Fruit fly (Drosophila melanogaster) whole organism, embryonic: ENCODE data around the gene y.
A peak's percentile ranks its signal among the peaks of the same experiment; 100 is the strongest.

Experiments
- Bgb ChIP-seq: fragments of 200-800 bp; sonication (Bioruptor generic); IDR thresholded peaks from 2 replicates; pipeline ENCODE4 v1.3.6; 2022; ENCODE audit warnings: missing biosample characterization, missing genetic modification characterization; ENCODE audit not compliant: partially characterized antibody
- CG11560 ChIP-seq: fragments of 200-800 bp; sonication (Bioruptor generic); IDR thresholded peaks from 3 replicates; pipeline ENCODE4 v1.3.6; 2022; ENCODE audit warnings: missing biosample characterization, missing genetic modification characterization
- CG12744 ChIP-seq: fragments of 200-800 bp; sonication (Bioruptor generic); optimal IDR thresholded peaks from 2 replicates; lab custom pipeline; 2016; ENCODE audit warnings: missing biosample characterization, missing genetic modification characterization
- CG17359 ChIP-seq: fragments of 200-800 bp; sonication (Bioruptor generic); optimal IDR thresholded peaks from 3 replicates; lab custom pipeline; 2018; ENCODE audit warnings: missing biosample characterization, mild to moderate bottlenecking, missing genetic modification characterization, moderate library complexity
- CG17612 ChIP-seq: fragments of 200-800 bp; sonication (Bioruptor generic); IDR thresholded peaks from 2 replicates; pipeline ENCODE4 v1.3.6; 2022; ENCODE audit warnings: missing biosample characterization, missing genetic modification characterization
- CG2875 ChIP-seq: fragments of 200-800 bp; sonication (Bioruptor generic); optimal IDR thresholded peaks from 2 replicates; lab custom pipeline; 2017; ENCODE audit warnings: missing biosample characterization, mild to moderate bottlenecking, missing genetic modification characterization, missing genetic modification reagents
- CG30020 ChIP-seq: fragments of 200-800 bp; optimal IDR thresholded peaks from 2 replicates; lab custom pipeline; 2019; ENCODE audit warnings: missing biosample characterization, mild to moderate bottlenecking, missing genetic modification characterization, moderate library complexity
- CG31224 ChIP-seq: fragments of 200-800 bp; sonication (Bioruptor generic); IDR thresholded peaks from 2 replicates; pipeline ENCODE4 v1.3.6; 2022; ENCODE audit warnings: missing biosample characterization, missing genetic modification characterization
- CG4282 ChIP-seq: fragments of 200-800 bp; sonication (Bioruptor generic); optimal IDR thresholded peaks from 2 replicates; lab custom pipeline; 2016; ENCODE audit warnings: missing biosample characterization, missing genetic modification characterization
- CG4854 ChIP-seq: fragments of 200-800 bp; sonication (Bioruptor generic); optimal IDR thresholded peaks from 2 replicates; lab custom pipeline; 2016; ENCODE audit warnings: missing biosample characterization, missing genetic modification characterization, inconsistent platforms
- CG6765 ChIP-seq: fragments of 200-800 bp; sonication (Bioruptor generic); optimal IDR thresholded peaks from 3 replicates; lab custom pipeline; 2017; ENCODE audit warnings: missing biosample characterization, mild to moderate bottlenecking, missing genetic modification characterization
- CG7271 ChIP-seq: fragments of 200-800 bp; sonication (Bioruptor generic); optimal IDR thresholded peaks from 2 replicates; lab custom pipeline; 2018; ENCODE audit warnings: missing biosample characterization, mild to moderate bottlenecking, missing genetic modification characterization, moderate library complexity
- CG8388 ChIP-seq: fragments of 200-800 bp; sonication (Bioruptor generic); optimal IDR thresholded peaks from 2 replicates; lab custom pipeline; 2019; ENCODE audit warnings: missing biosample characterization, mild to moderate bottlenecking, missing genetic modification characterization, moderate library complexity
- CHES-1-like ChIP-seq: fragments of 200-800 bp; sonication (Bioruptor generic); optimal IDR thresholded peaks from 2 replicates; lab custom pipeline; 2016; ENCODE audit warnings: missing biosample characterization, missing genetic modification characterization
- Deaf1 ChIP-seq: fragments of 200-800 bp; optimal IDR thresholded peaks from 3 replicates; lab custom pipeline; 2019; ENCODE audit warnings: missing biosample characterization, mild to moderate bottlenecking, missing genetic modification characterization, moderate library complexity
- Dref ChIP-seq: fragments of 200-800 bp; sonication (Bioruptor generic); IDR thresholded peaks from 2 replicates; pipeline ENCODE4 v1.3.6; 2022; ENCODE audit warnings: missing biosample characterization, missing genetic modification characterization
- HLH4C ChIP-seq: fragments of 200-800 bp; sonication (Bioruptor generic); IDR thresholded peaks from 3 replicates; pipeline ENCODE4 v1.3.6; 2022; ENCODE audit warnings: missing biosample characterization, missing genetic modification characterization; ENCODE audit not compliant: partially characterized antibody
- HLHmδ ChIP-seq: fragments of 200-800 bp; sonication (Bioruptor generic); optimal IDR thresholded peaks from 2 replicates; lab custom pipeline; 2018; ENCODE audit warnings: missing biosample characterization, mild to moderate bottlenecking, missing genetic modification characterization, moderate library complexity
- Hr78 ChIP-seq, 2 experiments: fragments of 200-800 bp in 1 of 2; fragments of >200 bp in 1 of 2; sonication (Bioruptor generic) in 1 of 2; optimal IDR thresholded peaks; 2 replicates each; lab custom pipeline; 2017 to 2019; ENCODE audit warnings: missing biosample characterization in 2 of 2, missing genetic modification characterization in 2 of 2, mild to moderate bottlenecking in 1 of 2, moderate library complexity in 1 of 2
- Hsf ChIP-seq: fragments of 200-800 bp; sonication (Bioruptor generic); optimal IDR thresholded peaks from 3 replicates; lab custom pipeline; 2016; ENCODE audit warnings: missing biosample characterization, missing genetic modification characterization
- MBD-R2 ChIP-seq: fragments of 200-800 bp; sonication (Bioruptor generic); IDR thresholded peaks from 2 replicates; pipeline ENCODE4 v1.3.6; 2022; ENCODE audit warnings: missing biosample characterization, missing genetic modification characterization
- Max ChIP-seq: fragments of 200-800 bp; sonication (Bioruptor generic); optimal IDR thresholded peaks from 2 replicates; lab custom pipeline; 2016; ENCODE audit warnings: missing biosample characterization, mild to moderate bottlenecking, missing genetic modification characterization
- Mes4 ChIP-seq: fragments of 200-800 bp; sonication (Bioruptor generic); optimal IDR thresholded peaks from 2 replicates; lab custom pipeline; 2016; ENCODE audit warnings: missing biosample characterization, missing genetic modification characterization
- NK7.1 ChIP-seq: fragments of 200-800 bp; sonication (Bioruptor generic); optimal IDR thresholded peaks from 3 replicates; lab custom pipeline; 2016; ENCODE audit warnings: missing biosample characterization, missing genetic modification characterization
- Ravus ChIP-seq: fragments of 200-800 bp; sonication (Bioruptor generic); IDR thresholded peaks from 2 replicates; pipeline ENCODE4 v1.3.6; 2022; ENCODE audit warnings: missing biosample characterization, missing genetic modification characterization
- Scr ChIP-seq: fragments of 200-800 bp; sonication (Bioruptor generic); IDR thresholded peaks from 2 replicates; pipeline ENCODE4 v1.3.6; 2022; ENCODE audit warnings: missing biosample characterization, missing genetic modification characterization; ENCODE audit not compliant: partially characterized antibody
- Sry-δ ChIP-seq: fragments of 200-800 bp; sonication (Bioruptor generic); optimal IDR thresholded peaks from 2 replicates; lab custom pipeline; 2016; ENCODE audit warnings: missing biosample characterization, missing genetic modification characterization
- bsh ChIP-seq, 2 experiments: fragments of 200-800 bp; sonication (Bioruptor generic); optimal IDR thresholded peaks; 2 replicates each; lab custom pipeline; 2017 to 2018; ENCODE audit warnings: mild to moderate bottlenecking in 2 of 2, missing biosample characterization in 2 of 2, missing genetic modification characterization in 2 of 2, moderate library complexity in 1 of 2
- esg ChIP-seq: fragments of 200-800 bp; sonication (Bioruptor generic); conservative IDR thresholded peaks from 2 replicates; pipeline ENCODE4 v1.3.6; 2022; ENCODE audit warnings: missing biosample characterization, missing genetic modification characterization
- exex ChIP-seq: fragments of 200-800 bp; sonication (Bioruptor generic); optimal IDR thresholded peaks from 4 replicates; lab custom pipeline; 2018; ENCODE audit warnings: missing biosample characterization, mild to moderate bottlenecking, missing genetic modification characterization, moderate library complexity
- gce ChIP-seq: fragments of 200-800 bp; sonication (Bioruptor generic); IDR thresholded peaks from 3 replicates; pipeline ENCODE4 v1.3.6; 2022; ENCODE audit warnings: missing biosample characterization, missing genetic modification characterization
- gem ChIP-seq: fragments of 200-800 bp; sonication (Bioruptor generic); optimal IDR thresholded peaks from 2 replicates; lab custom pipeline; 2019; ENCODE audit warnings: missing biosample characterization, mild to moderate bottlenecking, missing genetic modification characterization, moderate library complexity
- grau ChIP-seq: fragments of 200-800 bp; optimal IDR thresholded peaks from 3 replicates; lab custom pipeline; 2019; ENCODE audit warnings: missing biosample characterization, mild to moderate bottlenecking, missing genetic modification characterization, moderate library complexity
- kah ChIP-seq: fragments of 200-800 bp; sonication (Bioruptor generic); optimal IDR thresholded peaks from 2 replicates; lab custom pipeline; 2018; ENCODE audit warnings: missing biosample characterization, mild to moderate bottlenecking, missing genetic modification characterization
- ken ChIP-seq: fragments of 200-800 bp; sonication (Bioruptor generic); IDR thresholded peaks from 3 replicates; pipeline ENCODE4 v1.3.6; 2022; ENCODE audit warnings: missing biosample characterization, missing genetic modification characterization
- kni ChIP-seq: fragments of 200-800 bp; sonication (Bioruptor generic); optimal IDR thresholded peaks from 3 replicates; lab custom pipeline; 2017; ENCODE audit warnings: mild to moderate bottlenecking, missing biosample characterization, missing genetic modification reagents, missing genetic modification characterization
- lov ChIP-seq, 2 experiments: fragments of 200-800 bp in 1 of 2; fragments of >200 bp in 1 of 2; sonication (Bioruptor generic) in 1 of 2; IDR thresholded peaks in 1 of 2; optimal IDR thresholded peaks in 1 of 2; 2 replicates in 1 of 2; 3 replicates in 1 of 2; pipeline versions ENCODE4 v1.3.6 to Lab custom; 2017 to 2022; ENCODE audit warnings: missing biosample characterization in 1 of 2, missing genetic modification characterization in 1 of 2
- maf-S ChIP-seq: fragments of 200-800 bp; sonication (Bioruptor generic); optimal IDR thresholded peaks from 2 replicates; lab custom pipeline; 2016; ENCODE audit warnings: missing biosample characterization, missing genetic modification characterization
- nom ChIP-seq: fragments of 200-800 bp; sonication (Bioruptor generic); optimal IDR thresholded peaks from 2 replicates; lab custom pipeline; 2017; ENCODE audit warnings: missing biosample characterization, missing genetic modification characterization, mild to moderate bottlenecking, moderate library complexity, missing genetic modification reagents
- repo ChIP-seq: fragments of 200-800 bp; sonication (Bioruptor generic); optimal IDR thresholded peaks from 2 replicates; lab custom pipeline; 2016; ENCODE audit warnings: missing biosample characterization, missing genetic modification characterization
- sd ChIP-seq: fragments of 200-800 bp; sonication (Bioruptor generic); optimal IDR thresholded peaks from 3 replicates; lab custom pipeline; 2018; ENCODE audit warnings: missing biosample characterization, mild to moderate bottlenecking, missing genetic modification characterization, moderate library complexity
- sens ChIP-seq: fragments of 200-800 bp; sonication (Bioruptor generic); peaks from one replicate; lab custom pipeline; 2016; ENCODE audit warnings: missing biosample characterization, missing genetic modification characterization
- sima ChIP-seq: fragments of 200-800 bp; sonication (Bioruptor generic); optimal IDR thresholded peaks from 2 replicates; lab custom pipeline; 2016; ENCODE audit warnings: missing biosample characterization, missing genetic modification characterization
- sqz ChIP-seq: fragments of 200-800 bp; sonication (Bioruptor generic); optimal IDR thresholded peaks from 3 replicates; lab custom pipeline; 2018; ENCODE audit warnings: missing biosample characterization, mild to moderate bottlenecking, missing genetic modification characterization
- ssp ChIP-seq: fragments of 200-800 bp; sonication (Bioruptor generic); IDR thresholded peaks from 2 replicates; pipeline ENCODE4 v1.3.6; 2022; ENCODE audit warnings: missing biosample characterization, missing genetic modification characterization
- tll ChIP-seq, 2 experiments: fragments of 200-800 bp in 1 of 2; fragments of >200 bp in 1 of 2; sonication (Bioruptor generic) in 1 of 2; optimal IDR thresholded peaks; 2 replicates each; lab custom pipeline; 2017 to 2019; ENCODE audit warnings: missing biosample characterization in 2 of 2, missing genetic modification characterization in 2 of 2, mild to moderate bottlenecking in 1 of 2, moderate library complexity in 1 of 2
- tna ChIP-seq: fragments of 200-800 bp; sonication (Bioruptor generic); IDR thresholded peaks from 2 replicates; pipeline ENCODE4 v1.3.6; 2022; ENCODE audit warnings: missing biosample characterization, missing genetic modification characterization; ENCODE audit not compliant: partially characterized antibody
- vnd ChIP-seq: fragments of 200-800 bp; sonication (Bioruptor generic); IDR thresholded peaks from 3 replicates; pipeline ENCODE4 v1.3.6; 2022; ENCODE audit warnings: missing biosample characterization, missing genetic modification characterization; ENCODE audit not compliant: partially characterized antibody
- yki ChIP-seq: fragments of >200 bp; optimal IDR thresholded peaks from 3 replicates; lab custom pipeline; 2018
- zf30C ChIP-seq: fragments of 200-800 bp; sonication (Bioruptor generic); optimal IDR thresholded peaks from 3 replicates; lab custom pipeline; 2018; ENCODE audit warnings: missing biosample characterization, mild to moderate bottlenecking, missing genetic modification characterization

Gene y

DNA sequence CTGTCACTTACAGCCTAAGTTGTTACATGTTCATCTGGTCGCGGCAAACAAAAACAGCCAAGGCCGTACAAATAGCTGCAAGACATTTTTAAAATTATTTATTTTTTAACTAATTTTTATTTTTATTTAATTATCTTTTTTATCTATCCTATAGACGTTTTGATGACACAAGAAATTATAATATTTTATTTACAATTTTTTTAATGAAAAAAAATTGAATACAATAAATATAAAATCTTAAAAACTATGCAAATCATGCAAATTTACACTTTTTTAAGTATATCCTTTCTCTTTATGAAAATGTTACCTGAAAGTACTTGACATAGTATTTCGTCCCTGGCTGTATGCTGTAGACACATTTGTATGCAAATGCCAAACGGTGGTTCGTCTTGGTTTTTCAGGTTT is 18.2 kb upstream of the y start (continued):
- peak; percentile 59 for TF ChIP-seq CG30020
- peak in 1 of 2 experiments; percentile 77 for TF ChIP-seq bsh (GFP tag; optimal IDR thresholded peaks at IDR 0.05; lab: Kevin White, UChicago)
- TF ChIP-seq sqz (GFP tag; lab: Kevin White, UChicago) = peak; percentile 47
- no peak for TF ChIP-seq CG4854 (GFP tag; lab: Kevin White, UChicago)
- peak; percentile 91 for TF ChIP-seq gem (tag; lab: Kevin White, UChicago)
- no peak for TF ChIP-seq repo (GFP tag; lab: Kevin White, UChicago)
- TF ChIP-seq Hr78 (GFP tag; optimal IDR thresholded peaks at IDR 0.05; lab: Kevin White, UChicago) = peak in 1 of 2 experiments; percentile 70
- no peak for TF ChIP-seq Scr
- peak; percentile 55 for TF ChIP-seq CG6765 (GFP tag; lab: Kevin White, UChicago)
- no peak for TF ChIP-seq Dref (GFP tag; lab: Robert Waterston, UW)
- TF ChIP-seq CG2875 = peak; percentile 59
- no peak for TF ChIP-seq Ravus (GFP tag; lab: Robert Waterston, UW)
- TF ChIP-seq CG17612 (GFP tag; lab: Robert Waterston, UW) = no peak
- peak; percentile 13 for TF ChIP-seq Hsf (GFP tag; lab: Kevin White, UChicago)
- TF ChIP-seq CG12744 (GFP tag; lab: Kevin White, UChicago) = no peak
- TF ChIP-seq exex (tag; lab: Kevin White, UChicago) = peak; percentile 15
- no peak for TF ChIP-seq sima (GFP tag; lab: Kevin White, UChicago)
- peak; percentile 89 for TF ChIP-seq grau (tag; lab: Kevin White, UChicago)
- TF ChIP-seq gce = no peak
- TF ChIP-seq lov (optimal IDR thresholded peaks at IDR 0.05; lab: Kevin White, UChicago) = no peak
- TF ChIP-seq lov (GFP tag; IDR thresholded peaks at IDR 0.05; lab: Robert Waterston, UW) = no peak
- TF ChIP-seq ssp (GFP tag; lab: Robert Waterston, UW) = peak; percentile 56
- no peak for TF ChIP-seq vnd (GFP tag; lab: Robert Waterston, UW)
- TF ChIP-seq yki (lab: Kevin White, UChicago) = no peak
- no peak for TF ChIP-seq HLHmδ (GFP tag; lab: Kevin White, UChicago)
- peak; percentile 47 for TF ChIP-seq Max (GFP tag; lab: Kevin White, UChicago)
- no peak for TF ChIP-seq CG4282 (GFP tag; lab: Kevin White, UChicago)
- no peak for TF ChIP-seq CHES-1-like (GFP tag; lab: Kevin White, UChicago)
- peak; percentile 60 for TF ChIP-seq sens (GFP tag; lab: Kevin White, UChicago)
- no peak for TF ChIP-seq CG11560 (tag; lab: Robert Waterston, UW)
- TF ChIP-seq kni = no peak
- TF ChIP-seq CG8388 (GFP tag; lab: Kevin White, UChicago) = peak; percentile 83
- TF ChIP-seq CG7271 (tag; lab: Kevin White, UChicago) = no peak
- TF ChIP-seq ken (GFP tag; lab: Robert Waterston, UW) = no peak
- peak; percentile 80 for TF ChIP-seq CG17359 (tag; lab: Kevin White, UChicago)
- TF ChIP-seq Mes4 (GFP tag; lab: Kevin White, UChicago) = no peak
- no peak for TF ChIP-seq MBD-R2 (GFP tag; lab: Robert Waterston, UW)
- TF ChIP-seq maf-S = no peak
- no peak for TF ChIP-seq tna (GFP tag; lab: Robert Waterston, UW)
- TF ChIP-seq sd (tag; lab: Kevin White, UChicago) = peak; percentile 36
- no peak for TF ChIP-seq NK7.1
- TF ChIP-seq zf30C (GFP tag; lab: Kevin White, UChicago) = no peak
- TF ChIP-seq CG31224 = no peak
- peak; percentile 56 for TF ChIP-seq nom (GFP tag; lab: Kevin White, UChicago)
- TF ChIP-seq Sry-δ (GFP tag; lab: Kevin White, UChicago) = no peak
- 0 out of 2 replicates have a peak, but pooled peaks have one; percentile 47 for TF ChIP-seq esg
- TF ChIP-seq Bgb (GFP tag; lab: Robert Waterston, UW) = no peak
- no peak for TF ChIP-seq tll (GFP tag; optimal IDR thresholded peaks at IDR 0.05; lab: Kevin White, UChicago)
- no peak for TF ChIP-seq HLH4C (GFP tag; lab: Robert Waterston, UW)
- TF ChIP-seq kah (GFP tag; lab: Kevin White, UChicago) = peak; percentile 67
- TF ChIP-seq Deaf1 (tag; lab: Kevin White, UChicago) = peak; percentile 72
